Worm (Caenorhabditis elegans) whole organism, late embryonic: ENCODE data around the gene R02E4.1.

Source experiments
- K02D7.2 ChIP-seq: sonication (generic microtip); optimal IDR thresholded peaks from 2 replicates; lab custom pipeline; 2017; ENCODE audit warnings: mild to moderate bottlenecking, missing genetic modification characterization, missing compliant biosample characterization
- Y22D7AL.16 ChIP-seq: sonication (generic microtip); optimal IDR thresholded peaks from 2 replicates; lab custom pipeline; 2016; ENCODE audit warnings: missing genetic modification characterization, missing compliant biosample characterization
- ceh-18 ChIP-seq: sonication (generic microtip); optimal IDR thresholded peaks from 2 replicates; lab custom pipeline; 2016; ENCODE audit warnings: missing genetic modification characterization, missing compliant biosample characterization
- ceh-2 ChIP-seq: sonication (generic microtip); optimal IDR thresholded peaks from 2 replicates; lab custom pipeline; 2016; ENCODE audit warnings: missing genotype, missing genetic modification characterization, missing compliant biosample characterization
- ceh-31 ChIP-seq: sonication (generic microtip); optimal IDR thresholded peaks from 2 replicates; lab custom pipeline; 2016; ENCODE audit warnings: missing genetic modification characterization, missing compliant biosample characterization
- ceh-34 ChIP-seq: sonication (generic microtip); optimal IDR thresholded peaks from 2 replicates; lab custom pipeline; 2016; ENCODE audit warnings: mild to moderate bottlenecking, missing genetic modification characterization, missing compliant biosample characterization
- ceh-9 ChIP-seq: sonication (generic microtip); optimal IDR thresholded peaks from 2 replicates; lab custom pipeline; 2016; ENCODE audit warnings: mild to moderate bottlenecking, missing genetic modification characterization, inconsistent platforms, missing compliant biosample characterization
- che-1 ChIP-seq: sonication (generic microtip); optimal IDR thresholded peaks from 2 replicates; lab custom pipeline; 2016; ENCODE audit warnings: mild to moderate bottlenecking, missing genetic modification characterization, missing compliant biosample characterization
- dve-1 ChIP-seq: sonication (generic microtip); optimal IDR thresholded peaks from 2 replicates; lab custom pipeline; 2017; ENCODE audit warnings: antibody characterized with exemption, mild to moderate bottlenecking, missing genetic modification characterization, missing compliant biosample characterization
- elt-2 ChIP-seq: sonication (generic microtip); optimal IDR thresholded peaks from 2 replicates; lab custom pipeline; 2016; ENCODE audit warnings: missing genetic modification reagents, missing genetic modification characterization, missing compliant biosample characterization
- ets-4 ChIP-seq: sonication (generic microtip); optimal IDR thresholded peaks from 2 replicates; lab custom pipeline; 2016; ENCODE audit warnings: missing genetic modification characterization, missing compliant biosample characterization
- eyg-1 ChIP-seq: sonication (generic microtip); optimal IDR thresholded peaks from 2 replicates; lab custom pipeline; 2016; ENCODE audit warnings: missing genotype, missing genetic modification characterization, missing compliant biosample characterization
- fkh-10 ChIP-seq: fragments of 150-350 bp; optimal IDR thresholded peaks from 2 replicates; lab custom pipeline; 2014; ENCODE audit warnings: missing biosample characterization, missing genetic modification reagents, missing genetic modification characterization
- fkh-6 ChIP-seq: sonication (generic microtip); optimal IDR thresholded peaks from 2 replicates; lab custom pipeline; 2016; ENCODE audit warnings: missing genetic modification characterization, missing compliant biosample characterization
- hlh-15 ChIP-seq: sonication (generic microtip); optimal IDR thresholded peaks from 2 replicates; lab custom pipeline; 2016; ENCODE audit warnings: missing genetic modification characterization, missing compliant biosample characterization
- hlh-6 ChIP-seq: sonication (generic microtip); optimal IDR thresholded peaks from 2 replicates; lab custom pipeline; 2016; ENCODE audit warnings: missing genotype, missing genetic modification characterization, missing compliant biosample characterization
- lim-6 ChIP-seq: sonication (generic microtip); optimal IDR thresholded peaks from 2 replicates; lab custom pipeline; 2016; ENCODE audit warnings: missing genetic modification characterization, missing compliant biosample characterization
- lin-11 ChIP-seq: fragments of 200-800 bp; sonication (Bioruptor generic); optimal IDR thresholded peaks from 2 replicates; lab custom pipeline; 2018; ENCODE audit warnings: mild to moderate bottlenecking, missing genetic modification characterization, missing compliant biosample characterization
- madf-2 ChIP-seq: sonication (generic microtip); optimal IDR thresholded peaks from 2 replicates; lab custom pipeline; 2017; ENCODE audit warnings: missing genetic modification characterization, missing compliant biosample characterization
- nfya-1 ChIP-seq: sonication (generic microtip); optimal IDR thresholded peaks from 2 replicates; lab custom pipeline; 2017; ENCODE audit warnings: missing genetic modification characterization, mild to moderate bottlenecking, missing compliant biosample characterization, antibody characterized with exemption, moderate library complexity
- nhr-232 ChIP-seq: sonication (generic microtip); optimal IDR thresholded peaks from 2 replicates; lab custom pipeline; 2016; ENCODE audit warnings: missing genetic modification characterization, missing compliant biosample characterization
- npax-4 ChIP-seq: sonication (generic microtip); optimal IDR thresholded peaks from 2 replicates; lab custom pipeline; 2016; ENCODE audit warnings: missing genetic modification characterization, missing compliant biosample characterization
- odd-2 ChIP-seq: sonication (generic microtip); optimal IDR thresholded peaks from 2 replicates; lab custom pipeline; 2017; ENCODE audit warnings: antibody characterized with exemption, mild to moderate bottlenecking, missing genetic modification characterization, missing compliant biosample characterization
- pha-2 ChIP-seq: sonication (generic microtip); optimal IDR thresholded peaks from 2 replicates; lab custom pipeline; 2017; ENCODE audit warnings: mild to moderate bottlenecking, missing genetic modification characterization, missing compliant biosample characterization
- pha-4 ChIP-seq: fragments of 150-350 bp; optimal IDR thresholded peaks from 2 replicates; lab custom pipeline; 2018; ENCODE audit warnings: missing biosample characterization, missing genetic modification reagents, missing genetic modification characterization
- pqm-1 ChIP-seq: sonication (generic microtip); optimal IDR thresholded peaks from 2 replicates; lab custom pipeline; 2016; ENCODE audit warnings: missing genetic modification characterization, missing compliant biosample characterization
- pros-1 ChIP-seq: fragments of 150-350 bp; optimal IDR thresholded peaks from 2 replicates; lab custom pipeline; 2014; ENCODE audit warnings: missing biosample characterization, missing genetic modification reagents, missing genetic modification characterization
- rnt-1 ChIP-seq: sonication (generic microtip); optimal IDR thresholded peaks from 2 replicates; lab custom pipeline; 2016; ENCODE audit warnings: missing genetic modification characterization, missing compliant biosample characterization
- sdc-2 ChIP-seq: sonication (generic microtip); optimal IDR thresholded peaks from 2 replicates; lab custom pipeline; 2016; ENCODE audit warnings: missing genotype, missing genetic modification characterization, missing compliant biosample characterization
- sox-2 ChIP-seq: fragments of 200-800 bp; sonication (Bioruptor generic); IDR thresholded peaks from 2 replicates; pipeline ENCODE4 v1.3.6; 2022; ENCODE audit warnings: missing genetic modification reagents, missing genetic modification characterization, missing compliant biosample characterization
- sox-4 ChIP-seq: sonication (generic microtip); optimal IDR thresholded peaks from 2 replicates; lab custom pipeline; 2017; ENCODE audit warnings: mild to moderate bottlenecking, missing genetic modification characterization, inconsistent platforms, missing compliant biosample characterization
- tbx-2 ChIP-seq: sonication (generic microtip); optimal IDR thresholded peaks from 2 replicates; lab custom pipeline; 2016; ENCODE audit warnings: missing genetic modification characterization, missing compliant biosample characterization
- ttx-3 ChIP-seq: sonication (generic microtip); optimal IDR thresholded peaks from 2 replicates; lab custom pipeline; 2016; ENCODE audit warnings: missing genetic modification reagents, missing genetic modification characterization, missing compliant biosample characterization
- unc-42 ChIP-seq: sonication (generic microtip); optimal IDR thresholded peaks from 2 replicates; lab custom pipeline; 2016; ENCODE audit warnings: missing genotype, missing genetic modification characterization, missing compliant biosample characterization
- unc-86 ChIP-seq: sonication (generic microtip); optimal IDR thresholded peaks from 2 replicates; lab custom pipeline; 2016; ENCODE audit warnings: missing genetic modification characterization, missing compliant biosample characterization
- zip-5 ChIP-seq: sonication (generic microtip); optimal IDR thresholded peaks from 2 replicates; lab custom pipeline; 2016; ENCODE audit warnings: missing genetic modification characterization, missing compliant biosample characterization
- ztf-16 ChIP-seq: sonication (generic microtip); optimal IDR thresholded peaks from 2 replicates; lab custom pipeline; 2017; ENCODE audit warnings: missing genetic modification characterization, missing compliant biosample characterization

The R02E4.1 gene

ce11 chrX:4140755-4141417 lies 36.6 kb upstream of the R02E4.1 start:
- no peak for TF ChIP-seq pros-1
- no peak for TF ChIP-seq elt-2 (tag; lab: Kevin White, UChicago)
- TF ChIP-seq eyg-1 (tag; lab: Kevin White, UChicago): no peak
- TF ChIP-seq sox-4: no peak
- TF ChIP-seq odd-2 (tag; lab: Kevin White, UChicago): no peak
- TF ChIP-seq ceh-18 (tag; lab: Kevin White, UChicago): no peak
- no peak for TF ChIP-seq madf-2 (tag; lab: Kevin White, UChicago)

ce11 chrX:4139593-4140565 lies 35.5 kb upstream of the R02E4.1 start, which contains the start of gene ZK470.4:
Gene ZK470.4 (minus strand): TSS chrX:4139767.
- TF ChIP-seq ztf-16 (tag; lab: Kevin White, UChicago) (no peak), ceh-34 (no peak), unc-42 (no peak), Y22D7AL.16 (tag; lab: Kevin White, UChicago) (no peak), rnt-1 (tag; lab: Kevin White, UChicago) (no peak), hlh-15 (tag; lab: Kevin White, UChicago) (no peak), sdc-2 (tag; lab: Kevin White, UChicago) (no peak), ceh-9 (tag; lab: Kevin White, UChicago) (no peak), pha-4 (tag; lab: Kevin White, UChicago) (no peak), ttx-3 (tag; lab: Kevin White, UChicago) (no peak), ceh-18 (tag; lab: Kevin White, UChicago) (no peak), tbx-2 (no peak), zip-5 (tag; lab: Kevin White, UChicago) (no peak), fkh-6 (tag; lab: Kevin White, UChicago) (no peak), K02D7.2 (tag; lab: Kevin White, UChicago) (no peak), unc-86 (tag; lab: Kevin White, UChicago) (no peak), pha-2 (no peak), npax-4 (tag; lab: Kevin White, UChicago) (no peak), lin-11 (no peak), ceh-2 (tag; lab: Kevin White, UChicago) (no peak)

ce11 chrX:4138413-4139193 lies 34.3 kb upstream of the R02E4.1 start:
- TF ChIP-seq hlh-6: no peak
- no peak for TF ChIP-seq ets-4
- TF ChIP-seq nfya-1 (tag; lab: Kevin White, UChicago): no peak
- TF ChIP-seq fkh-10 (GFP tag; lab: Kevin White, UChicago): no peak
- no peak for TF ChIP-seq che-1 (tag; lab: Kevin White, UChicago)
- TF ChIP-seq sox-4: no peak
- TF ChIP-seq sox-2 (GFP tag; lab: Robert Waterston, UW): no peak
- TF ChIP-seq lin-11: no peak
- no peak for TF ChIP-seq pqm-1 (tag; lab: Kevin White, UChicago)
- TF ChIP-seq ceh-18 (tag; lab: Kevin White, UChicago): no peak
- no peak for TF ChIP-seq K02D7.2 (tag; lab: Kevin White, UChicago)
- no peak for TF ChIP-seq lim-6
- TF ChIP-seq ztf-16 (tag; lab: Kevin White, UChicago): no peak
- no peak for TF ChIP-seq pha-4 (tag; lab: Kevin White, UChicago)
- no peak for TF ChIP-seq nhr-232
- no peak for TF ChIP-seq sdc-2 (tag; lab: Kevin White, UChicago)
- TF ChIP-seq unc-42: no peak
- TF ChIP-seq ceh-31: no peak
- TF ChIP-seq dve-1: no peak
